Fruit fly (Drosophila melanogaster) whole organism, wandering third instar larva: ENCODE data around the gene tbrd-1.

Source experiments
- Abd-B ChIP-seq: fragments of >200 bp; optimal IDR thresholded peaks from 2 replicates; lab custom pipeline; 2017; ENCODE audit warnings: missing biosample characterization, missing genetic modification characterization
- CG32264 ChIP-seq: fragments of 200-800 bp; sonication (Bioruptor generic); optimal IDR thresholded peaks from 2 replicates; lab custom pipeline; 2016; ENCODE audit warnings: missing biosample characterization, missing genetic modification characterization
- CG9705 ChIP-seq: fragments of 200-800 bp; sonication (Bioruptor generic); optimal IDR thresholded peaks from 2 replicates; lab custom pipeline; 2018; ENCODE audit warnings: missing biosample characterization, mild to moderate bottlenecking, missing genetic modification characterization
- CrebA ChIP-seq: fragments of 200-800 bp; sonication (Bioruptor generic); optimal IDR thresholded peaks from 2 replicates; lab custom pipeline; 2016; ENCODE audit warnings: missing biosample characterization, mild to moderate bottlenecking, missing genetic modification characterization, borderline replicate concordance
- Dfd ChIP-seq: fragments of >200 bp; optimal IDR thresholded peaks from 2 replicates; lab custom pipeline; 2017; ENCODE audit warnings: missing biosample characterization, missing genetic modification characterization
- Dif ChIP-seq: fragments of 200-275, 200-300 bp; sonication (Bioruptor generic); optimal IDR thresholded peaks from 2 replicates; lab custom pipeline; 2018; ENCODE audit warnings: missing biosample characterization, missing genetic modification characterization; ENCODE audit not compliant: partially characterized antibody
- GATAd ChIP-seq: sonication (Bioruptor generic); optimal IDR thresholded peaks from 2 replicates; lab custom pipeline; 2016; ENCODE audit warnings: missing biosample characterization, missing genetic modification characterization
- HLH106 ChIP-seq: fragments of 200-800 bp; optimal IDR thresholded peaks from 3 replicates; lab custom pipeline; 2019; ENCODE audit warnings: missing biosample characterization, mild to moderate bottlenecking, missing genetic modification characterization, moderate library complexity
- Hnf4 ChIP-seq: fragments of 200-800 bp; sonication (Bioruptor generic); optimal IDR thresholded peaks from 2 replicates; lab custom pipeline; 2016; ENCODE audit warnings: missing biosample characterization, mild to moderate bottlenecking, missing genetic modification characterization
- Hr78 ChIP-seq: fragments of >200 bp; optimal IDR thresholded peaks from 2 replicates; lab custom pipeline; 2017; ENCODE audit warnings: missing biosample characterization, missing genetic modification characterization
- Hr83 ChIP-seq: fragments of 200-300 bp; sonication (Bioruptor generic); optimal IDR thresholded peaks from 2 replicates; lab custom pipeline; 2016; ENCODE audit warnings: missing biosample characterization, mild to moderate bottlenecking, missing genetic modification characterization, moderate library complexity; ENCODE audit not compliant: poor library complexity, severe bottlenecking
- Jra ChIP-seq: sonication (Bioruptor generic); optimal IDR thresholded peaks from 2 replicates; lab custom pipeline; 2016; ENCODE audit warnings: missing biosample characterization, missing genetic modification characterization
- Mio ChIP-seq: sonication (Bioruptor generic); optimal IDR thresholded peaks from 2 replicates; lab custom pipeline; 2016; ENCODE audit warnings: missing biosample characterization, missing genetic modification characterization
- Myc ChIP-seq: fragments of >200 bp; optimal IDR thresholded peaks from 2 replicates; lab custom pipeline; 2017
- N ChIP-seq: fragments of >200 bp; optimal IDR thresholded peaks from 2 replicates; lab custom pipeline; 2018; ENCODE audit warnings: missing biosample characterization, missing external identifiers, missing genetic modification characterization
- OdsH ChIP-seq: fragments of 200-800 bp; sonication (Bioruptor generic); optimal IDR thresholded peaks from 2 replicates; lab custom pipeline; 2016; ENCODE audit warnings: missing biosample characterization, mild to moderate bottlenecking, missing genetic modification characterization
- Rel ChIP-seq, 2 experiments: fragments of 200-800 bp; sonication (Bioruptor generic) in 1 of 2; optimal IDR thresholded peaks; 2 replicates in 1 of 2; 3 replicates in 1 of 2; lab custom pipeline; 2016 to 2019; ENCODE audit warnings: mild to moderate bottlenecking in 2 of 2, missing biosample characterization in 2 of 2, missing genetic modification characterization in 2 of 2, moderate library complexity in 1 of 2
- Sp1 ChIP-seq: fragments of 200-800 bp; sonication (Bioruptor generic); optimal IDR thresholded peaks from 3 replicates; lab custom pipeline; 2019; ENCODE audit warnings: missing biosample characterization, mild to moderate bottlenecking, missing genetic modification characterization, moderate library complexity
- Vsx2 ChIP-seq: fragments of 200-300, 225-300 bp; sonication (Bioruptor generic); optimal IDR thresholded peaks from 2 replicates; lab custom pipeline; 2018; ENCODE audit warnings: missing biosample characterization, missing genetic modification characterization; ENCODE audit not compliant: partially characterized antibody
- br ChIP-seq: fragments of 200-800 bp; sonication (Bioruptor generic); optimal IDR thresholded peaks from 2 replicates; lab custom pipeline; 2016; ENCODE audit warnings: missing biosample characterization, missing genetic modification characterization
- brk ChIP-seq: fragments of 200-800 bp; sonication (Bioruptor generic); optimal IDR thresholded peaks from 2 replicates; lab custom pipeline; 2016; ENCODE audit warnings: missing biosample characterization, mild to moderate bottlenecking, missing genetic modification characterization
- dl ChIP-seq, 2 experiments: fragments of 175-275, 200-275 bp in 1 of 2; fragments of 200-275 bp in 1 of 2; sonication (Bioruptor generic); optimal IDR thresholded peaks; lab custom pipeline; 2018; ENCODE audit warnings: mild to moderate bottlenecking in 2 of 2, missing biosample characterization in 2 of 2, missing genetic modification characterization in 2 of 2, moderate library complexity in 2 of 2; ENCODE audit not compliant: partially characterized antibody in 2 of 2, insufficient read depth in 1 of 2
- dmrt93B ChIP-seq: fragments of 200-800 bp; sonication (Bioruptor generic); optimal IDR thresholded peaks from 2 replicates; lab custom pipeline; 2018; ENCODE audit warnings: missing biosample characterization, mild to moderate bottlenecking, missing genetic modification characterization
- dsf ChIP-seq: sonication (Bioruptor generic); optimal IDR thresholded peaks from 2 replicates; lab custom pipeline; 2016; ENCODE audit warnings: missing biosample characterization, missing genetic modification characterization, borderline replicate concordance
- ey ChIP-seq: fragments of 200-800 bp; sonication (Bioruptor generic); optimal IDR thresholded peaks from 2 replicates; lab custom pipeline; 2016; ENCODE audit warnings: missing biosample characterization, missing genetic modification characterization
- foxo ChIP-seq, 2 experiments: fragments of 200-800 bp; sonication (Bioruptor generic); optimal IDR thresholded peaks; 2 replicates in 1 of 2; 3 replicates in 1 of 2; lab custom pipeline; 2016 to 2017; ENCODE audit warnings: missing biosample characterization in 2 of 2, missing genetic modification characterization in 2 of 2
- fru ChIP-seq: fragments of 200-800 bp; sonication (Bioruptor generic); optimal IDR thresholded peaks from 3 replicates; lab custom pipeline; 2016; ENCODE audit warnings: missing biosample characterization, mild to moderate bottlenecking, missing genetic modification characterization
- h ChIP-seq: fragments of 200-800 bp; sonication (Bioruptor generic); optimal IDR thresholded peaks from 3 replicates; lab custom pipeline; 2016; ENCODE audit warnings: missing biosample characterization, mild to moderate bottlenecking, missing genetic modification characterization
- jim ChIP-seq: fragments of 175-275, 200-325 bp; sonication (Bioruptor generic); optimal IDR thresholded peaks from 2 replicates; lab custom pipeline; 2016; ENCODE audit warnings: missing biosample characterization, mild to moderate bottlenecking, missing genetic modification characterization
- lola ChIP-seq: fragments of >200 bp; optimal IDR thresholded peaks from 2 replicates; lab custom pipeline; 2017; ENCODE audit warnings: missing biosample characterization, missing genetic modification characterization
- pan ChIP-seq: fragments of >200 bp; optimal IDR thresholded peaks from 2 replicates; lab custom pipeline; 2017
- psq ChIP-seq: fragments of 200-800 bp; sonication (Bioruptor generic); optimal IDR thresholded peaks from 3 replicates; lab custom pipeline; 2017; ENCODE audit warnings: missing biosample characterization, mild to moderate bottlenecking, missing genetic modification characterization, moderate library complexity
- rgr ChIP-seq: fragments of 200-800 bp; sonication (Bioruptor generic); optimal IDR thresholded peaks from 3 replicates; lab custom pipeline; 2016; ENCODE audit warnings: missing biosample characterization, mild to moderate bottlenecking, missing genetic modification characterization
- sage ChIP-seq: fragments of 200-800 bp; sonication (Bioruptor generic); optimal IDR thresholded peaks from 2 replicates; lab custom pipeline; 2016; ENCODE audit warnings: missing biosample characterization, mild to moderate bottlenecking, missing genetic modification characterization
- sv ChIP-seq: fragments of 200-800 bp; sonication (Bioruptor generic); optimal IDR thresholded peaks from 3 replicates; lab custom pipeline; 2016; ENCODE audit warnings: missing biosample characterization, missing genetic modification characterization
- tai ChIP-seq: sonication (Bioruptor generic); optimal IDR thresholded peaks from 2 replicates; lab custom pipeline; 2016; ENCODE audit warnings: missing biosample characterization, missing genetic modification characterization
- usp ChIP-seq: fragments of >200 bp; optimal IDR thresholded peaks from 2 replicates; lab custom pipeline; 2017; ENCODE audit warnings: missing biosample characterization, missing genetic modification characterization
- woc ChIP-seq: sonication (Bioruptor generic); optimal IDR thresholded peaks from 2 replicates; lab custom pipeline; 2016; ENCODE audit warnings: missing biosample characterization, mild to moderate bottlenecking, missing genetic modification characterization

Gene tbrd-1

dm6 chr3R:23919366-23919765, 26.0 kb upstream of the tbrd-1 start:
- TF ChIP-seq OdsH (GFP tag; lab: Kevin White, UChicago) (peak; percentile 6), sage (GFP tag; lab: Kevin White, UChicago) (no peak), sv (GFP tag; lab: Kevin White, UChicago) (no peak), dsf (GFP tag; lab: Kevin White, UChicago) (no peak), rgr (GFP tag; lab: Kevin White, UChicago) (peak; percentile 32), Mio (GFP tag; lab: Kevin White, UChicago) (no peak)
- TF ChIP-seq, all 38 proteins: peak for 2

- TF ChIP-seq foxo (GFP tag; optimal IDR thresholded peaks at IDR 0.05; lab: Kevin White, UChicago) = peak in 1 of 2 experiments; percentile 85
- TF ChIP-seq Dfd = no peak
- peak; percentile 64 for TF ChIP-seq woc (GFP tag; lab: Kevin White, UChicago)
- TF ChIP-seq ey (GFP tag; lab: Kevin White, UChicago) = peak; percentile 72
- TF ChIP-seq brk = peak; percentile 32
- no peak for TF ChIP-seq dl (GFP tag; optimal IDR thresholded peaks at IDR 0.05; lab: Kevin White, UChicago; ENCODE audit: insufficient read depth in 1 of 2, partially characterized antibody in 2 of 2)
- peak; percentile 62 for TF ChIP-seq psq
- no peak for TF ChIP-seq Hr83 (GFP tag; lab: Kevin White, UChicago)
- peak; percentile 59 for TF ChIP-seq sage (GFP tag; lab: Kevin White, UChicago)
- no peak for TF ChIP-seq Mio (GFP tag; lab: Kevin White, UChicago)
- TF ChIP-seq jim (GFP tag; lab: Kevin White, UChicago) = no peak
- no peak for TF ChIP-seq Dif
- TF ChIP-seq GATAd (GFP tag; lab: Kevin White, UChicago) = no peak
- TF ChIP-seq Myc = no peak
- no peak for TF ChIP-seq N
- TF ChIP-seq CG32264 (GFP tag; lab: Kevin White, UChicago) = peak; percentile 40
- TF ChIP-seq CrebA (GFP tag; lab: Kevin White, UChicago) = no peak
- no peak for TF ChIP-seq pan (lab: Kevin White, UChicago)
- no peak for TF ChIP-seq Vsx2
- TF ChIP-seq OdsH (GFP tag; lab: Kevin White, UChicago) = peak; percentile 72
- TF ChIP-seq fru (GFP tag; lab: Kevin White, UChicago) = peak; percentile 86
- TF ChIP-seq Hr78 (GFP tag; lab: Kevin White, UChicago) = no peak
- peak; percentile 16 for TF ChIP-seq tai (GFP tag; lab: Kevin White, UChicago)
- no peak for TF ChIP-seq usp (GFP tag; lab: Kevin White, UChicago)
- no peak for TF ChIP-seq sv (GFP tag; lab: Kevin White, UChicago)
- TF ChIP-seq Abd-B = no peak
- peak; percentile 1 for TF ChIP-seq CG9705 (GFP tag; lab: Kevin White, UChicago)
- TF ChIP-seq dsf (GFP tag; lab: Kevin White, UChicago) = no peak
- peak; percentile 77 for TF ChIP-seq rgr (GFP tag; lab: Kevin White, UChicago)
- TF ChIP-seq br (GFP tag; lab: Kevin White, UChicago) = peak; percentile 79
- TF ChIP-seq h (GFP tag; lab: Kevin White, UChicago) = peak; percentile 85
- TF ChIP-seq dmrt93B (GFP tag; lab: Kevin White, UChicago) = peak; percentile 71
- TF ChIP-seq Sp1 (GFP tag; lab: Kevin White, UChicago) = peak; percentile 75
- TF ChIP-seq Hnf4 (GFP tag; lab: Kevin White, UChicago) = peak; percentile 68
- peak; percentile 79 for TF ChIP-seq HLH106 (tag; lab: Kevin White, UChicago)
- no peak for TF ChIP-seq Rel (GFP tag; optimal IDR thresholded peaks at IDR 0.05; lab: Kevin White, UChicago)
- TF ChIP-seq Rel (tag; optimal IDR thresholded peaks at IDR 0.05; lab: Kevin White, UChicago) = no peak
- no peak for TF ChIP-seq Jra
- TF ChIP-seq lola (GFP tag; lab: Kevin White, UChicago) = no peak
These were observed 22.6 kb upstream of the tbrd-1 start for dm6 chr3R:23915967-23916366.

dm6 chr3R:23915042-23915428, 21.7 kb upstream of the tbrd-1 start:
- TF ChIP-seq lola (GFP tag; lab: Kevin White, UChicago) (no peak), Hr83 (GFP tag; lab: Kevin White, UChicago) (no peak), psq (peak; percentile 89), Hnf4 (GFP tag; lab: Kevin White, UChicago) (peak; percentile 92), pan (lab: Kevin White, UChicago) (no peak), Rel (GFP tag; optimal IDR thresholded peaks at IDR 0.05; lab: Kevin White, UChicago) (peak; percentile 79), Rel (tag; optimal IDR thresholded peaks at IDR 0.05; lab: Kevin White, UChicago) (peak; percentile 68), h (GFP tag; lab: Kevin White, UChicago) (peak; percentile 95), CG32264 (GFP tag; lab: Kevin White, UChicago) (peak; percentile 80), tai (GFP tag; lab: Kevin White, UChicago) (peak; percentile 88), dsf (GFP tag; lab: Kevin White, UChicago) (peak; percentile 82), dmrt93B (GFP tag; lab: Kevin White, UChicago) (peak; percentile 86), usp (GFP tag; lab: Kevin White, UChicago) (no peak), HLH106 (tag; lab: Kevin White, UChicago) (peak; percentile 94), fru (GFP tag; lab: Kevin White, UChicago) (peak; percentile 94), rgr (GFP tag; lab: Kevin White, UChicago) (peak; percentile 95), Jra (peak; percentile 71), CrebA (GFP tag; lab: Kevin White, UChicago) (peak; percentile 48), Sp1 (GFP tag; lab: Kevin White, UChicago) (peak; percentile 94), foxo (GFP tag; optimal IDR thresholded peaks at IDR 0.05; lab: Kevin White, UChicago) (peak in 1 of 2 experiments; percentile 95), woc (GFP tag; lab: Kevin White, UChicago) (peak; percentile 90), ey (GFP tag; lab: Kevin White, UChicago) (peak; percentile 93), OdsH (GFP tag; lab: Kevin White, UChicago) (peak; percentile 95), CG9705 (GFP tag; lab: Kevin White, UChicago) (peak; percentile 80), sage (GFP tag; lab: Kevin White, UChicago) (peak; percentile 93), GATAd (GFP tag; lab: Kevin White, UChicago) (peak; percentile 19), jim (GFP tag; lab: Kevin White, UChicago) (no peak), brk (peak; percentile 89), br (GFP tag; lab: Kevin White, UChicago) (peak; percentile 94), dl (GFP tag; optimal IDR thresholded peaks at IDR 0.05; lab: Kevin White, UChicago; ENCODE audit: insufficient read depth in 1 of 2, partially characterized antibody in 2 of 2) (no peak)
